Worm (Caenorhabditis elegans): ENCODE data around the gene F46H5.3.

F46H5.3 gene

ce11 chrX:7193894-7194614 is 44.4 kb downstream of the F46H5.3 start, which contains the start of gene dnj-7 (continued):
- TF ChIP-seq snu-23 (GFP tag; optimal IDR thresholded peaks at IDR 0.05) (peak; percentile 69), C16A3.4 (tag; optimal IDR thresholded peaks at IDR 0.05) (peak; percentile 37), unc-30 (tag; optimal IDR thresholded peaks at IDR 0.05) (no peak), aly-2 (tag; optimal IDR thresholded peaks at IDR 0.05) (no peak), xbp-1 (tag; optimal IDR thresholded peaks at IDR 0.05) (peak; percentile 100), ets-5 (GFP tag; IDR thresholded peaks at IDR 0.05) (no peak), mef-2 (tag; optimal IDR thresholded peaks at IDR 0.05) (no peak), efl-1 (optimal IDR thresholded peaks at IDR 0.05) (no peak), efl-1 (GFP tag; optimal IDR thresholded peaks at IDR 0.05 in 1 of 2) (peak; percentile 10 to 90), tlp-1 (tag; optimal IDR thresholded peaks at IDR 0.05) (no peak), pag-3 (tag; optimal IDR thresholded peaks at IDR 0.05; ENCODE audit: borderline replicate concordance, insufficient read depth) (no peak), F16B12.6 (tag; optimal IDR thresholded peaks at IDR 0.05) (peak; percentile 79), swsn-7 (tag; optimal IDR thresholded peaks at IDR 0.05) (peak; percentile 59), mab-9 (GFP tag; IDR thresholded peaks at IDR 0.05) (no peak), dpl-1 (GFP tag; optimal IDR thresholded peaks at IDR 0.05) (peak in 1 of 3 experiments; percentile 23), pqm-1 (tag; optimal IDR thresholded peaks at IDR 0.05) (no peak), fkh-8 (tag; optimal IDR thresholded peaks at IDR 0.05) (peak; percentile 2), nhr-28 (tag; optimal IDR thresholded peaks at IDR 0.05) (no peak)

ce11 chrX:7191882-7192281 is 46.6 kb downstream of the F46H5.3 start, which contains the start of gene C55B6.7:
Gene C55B6.7, minus strand, starts transcription at chrX:7191982.
- TF ChIP-seq nhr-84 (tag; optimal IDR thresholded peaks at IDR 0.05), result no peak
- no peak for TF ChIP-seq dsc-1 (tag; optimal IDR thresholded peaks at IDR 0.05)
- TF ChIP-seq unc-30 (tag; optimal IDR thresholded peaks at IDR 0.05), result no peak
- TF ChIP-seq efl-1 (optimal IDR thresholded peaks at IDR 0.05), result no peak
- TF ChIP-seq efl-1 (GFP tag; optimal IDR thresholded peaks at IDR 0.05 in 1 of 2), result no peak
- TF ChIP-seq vab-15 (tag; optimal IDR thresholded peaks at IDR 0.05), result no peak
- no peak for TF ChIP-seq tlp-1 (tag; optimal IDR thresholded peaks at IDR 0.05)

ce11 chrX:7187602-7188001 is 50.9 kb downstream of the F46H5.3 start, which contains the start of gene C55B6.4:
Gene C55B6.4, minus strand, starts transcription at chrX:7187702.
- no peak for TF ChIP-seq nhr-20 (tag; optimal IDR thresholded peaks at IDR 0.05)
- no peak for TF ChIP-seq efl-1 (optimal IDR thresholded peaks at IDR 0.05)
- TF ChIP-seq efl-1 (GFP tag; optimal IDR thresholded peaks at IDR 0.05 in 1 of 2), result no peak
- TF ChIP-seq nhr-19 (GFP tag; conservative IDR thresholded peaks at IDR 0.05), result no peak
- TF ChIP-seq lin-39 (tag; optimal IDR thresholded peaks at IDR 0.05), result no peak
- TF ChIP-seq ceh-8 (GFP tag; optimal IDR thresholded peaks at IDR 0.05), result no peak
- no peak for TF ChIP-seq unc-86 (tag; optimal IDR thresholded peaks at IDR 0.05)
- no peak for TF ChIP-seq dpl-1 (GFP tag; optimal IDR thresholded peaks at IDR 0.05)
- TF ChIP-seq tbx-2 (tag; optimal IDR thresholded peaks at IDR 0.05), result no peak
- no peak for TF ChIP-seq nhr-71 (tag; optimal IDR thresholded peaks at IDR 0.05)
- no peak for TF ChIP-seq nhr-28 (tag; optimal IDR thresholded peaks at IDR 0.05)
- TF ChIP-seq lin-14 (GFP tag; optimal IDR thresholded peaks at IDR 0.05), result no peak
- no peak for TF ChIP-seq unc-62 (GFP tag; optimal IDR thresholded peaks at IDR 0.05)
- TF ChIP-seq elt-2 (tag; optimal IDR thresholded peaks at IDR 0.05), result no peak
- TF ChIP-seq xbp-1 (tag; optimal IDR thresholded peaks at IDR 0.05), result no peak

- TF ChIP-seq dsc-1 (tag; optimal IDR thresholded peaks at IDR 0.05), result peak; percentile 69
- TF ChIP-seq blmp-1 (tag; optimal IDR thresholded peaks at IDR 0.05), result peak; percentile 44
- TF ChIP-seq hpl-2 (GFP tag; optimal IDR thresholded peaks at IDR 0.05), result peak; percentile 96
- peak; percentile 86 for TF ChIP-seq nhr-237 (tag; optimal IDR thresholded peaks at IDR 0.05)
- peak; percentile 17 for TF ChIP-seq pqm-1 (tag; optimal IDR thresholded peaks at IDR 0.05)
- TF ChIP-seq aly-2 (tag; optimal IDR thresholded peaks at IDR 0.05), result peak; percentile 79
- TF ChIP-seq sup-37 (GFP tag; optimal IDR thresholded peaks at IDR 0.05), result peak; percentile 65
- TF ChIP-seq ztf-4 (tag; optimal IDR thresholded peaks at IDR 0.05), result peak; percentile 88
- TF ChIP-seq dpl-1 (GFP tag; optimal IDR thresholded peaks at IDR 0.05), result peak; percentile 11 to 41 (median 36)
- TF ChIP-seq nhr-90 (tag; optimal IDR thresholded peaks at IDR 0.05; ENCODE audit: poor library complexity), result peak; percentile 99
- peak; percentile 96 for TF ChIP-seq snu-23 (GFP tag; optimal IDR thresholded peaks at IDR 0.05)
- TF ChIP-seq xbp-1 (tag; optimal IDR thresholded peaks at IDR 0.05), result peak; percentile 94
- peak; percentile 89 for TF ChIP-seq fos-1 (tag; optimal IDR thresholded peaks at IDR 0.05)
- peak in 1 of 2 experiments; percentile 59 for TF ChIP-seq egl-27 (tag; optimal IDR thresholded peaks at IDR 0.05)
- peak; percentile 55 for TF ChIP-seq vab-15 (tag; optimal IDR thresholded peaks at IDR 0.05)
- peak; percentile 96 for TF ChIP-seq jun-1 (tag; optimal IDR thresholded peaks at IDR 0.05)
- peak; percentile 69 for TF ChIP-seq ceh-8 (GFP tag; optimal IDR thresholded peaks at IDR 0.05)
- no peak for TF ChIP-seq fkh-8 (tag; optimal IDR thresholded peaks at IDR 0.05)
- TF ChIP-seq efl-1 (optimal IDR thresholded peaks at IDR 0.05), result peak; percentile 66 to 70
- peak in 1 of 2 experiments; percentile 92 for TF ChIP-seq efl-1 (GFP tag; optimal IDR thresholded peaks at IDR 0.05 in 1 of 2)
- TF ChIP-seq lir-3 (tag; optimal IDR thresholded peaks at IDR 0.05; ENCODE audit: poor library complexity), result peak; percentile 66
- no peak for TF ChIP-seq ama-1 (optimal IDR thresholded peaks at IDR 0.05)
- TF ChIP-seq C04F5.9 (tag; optimal IDR thresholded peaks at IDR 0.05), result peak; percentile 54
- TF ChIP-seq unc-62 (GFP tag; optimal IDR thresholded peaks at IDR 0.05), result no peak
- TF ChIP-seq isw-1 (GFP tag; IDR thresholded peaks at IDR 0.05), result peak; percentile 40; the same call in 1 of the 2 replicates
These were observed 56.8 kb downstream of the F46H5.3 start for ce11 chrX:7181627-7182026.
